Fruit fly (Drosophila melanogaster) whole organism, embryonic: ENCODE results near the gene Pmm2.

Experiments used
- Adf1 ChIP-seq: fragments of 200-800 bp; sonication (Bioruptor generic); IDR thresholded peaks from 2 replicates; pipeline ENCODE4 v1.3.6; 2022; ENCODE audit warnings: missing biosample characterization, missing genetic modification characterization
- Antp ChIP-seq: fragments of 200-800 bp; sonication (Bioruptor generic); optimal IDR thresholded peaks from 3 replicates; lab custom pipeline; 2016; ENCODE audit warnings: missing biosample characterization, missing genetic modification characterization
- Blimp-1 ChIP-seq: fragments of 200-800 bp; sonication (Bioruptor generic); optimal IDR thresholded peaks from 3 replicates; lab custom pipeline; 2018; ENCODE audit warnings: missing biosample characterization, missing genetic modification characterization, mild to moderate bottlenecking, moderate library complexity, missing genetic modification reagents
- CG10209 ChIP-seq: fragments of 200-800 bp; sonication (Bioruptor generic); optimal IDR thresholded peaks from 3 replicates; lab custom pipeline; 2017; ENCODE audit warnings: missing biosample characterization, mild to moderate bottlenecking, missing genetic modification characterization, missing genetic modification reagents
- CG13894 ChIP-seq: fragments of 200-800 bp; sonication (Bioruptor generic); optimal IDR thresholded peaks from 3 replicates; lab custom pipeline; 2018; ENCODE audit warnings: missing biosample characterization, mild to moderate bottlenecking, missing genetic modification characterization, moderate library complexity
- CG14014 ChIP-seq: fragments of 200-800 bp; sonication (Bioruptor generic); IDR thresholded peaks from 2 replicates; pipeline ENCODE4 v1.3.6; 2022; ENCODE audit warnings: missing biosample characterization, missing genetic modification characterization
- CG14860 ChIP-seq: fragments of 200-800 bp; sonication (Bioruptor generic); IDR thresholded peaks from 3 replicates; pipeline ENCODE4 v1.3.6; 2022; ENCODE audit warnings: missing biosample characterization, missing genetic modification characterization; ENCODE audit not compliant: partially characterized antibody
- CG15073 ChIP-seq: fragments of 200-800 bp; sonication (Bioruptor generic); optimal IDR thresholded peaks from 2 replicates; lab custom pipeline; 2016; ENCODE audit warnings: missing biosample characterization, missing genetic modification characterization
- CG1529 ChIP-seq: fragments of 200-800 bp; sonication (Bioruptor generic); optimal IDR thresholded peaks from 3 replicates; lab custom pipeline; 2018; ENCODE audit warnings: missing biosample characterization, missing genetic modification characterization
- CG16863 ChIP-seq: fragments of 200-800 bp; sonication (Bioruptor generic); optimal IDR thresholded peaks from 3 replicates; lab custom pipeline; 2016; ENCODE audit warnings: missing biosample characterization, missing genetic modification characterization
- CG17829 ChIP-seq: fragments of 200-800 bp; optimal IDR thresholded peaks from 2 replicates; lab custom pipeline; 2019; ENCODE audit warnings: missing biosample characterization, mild to moderate bottlenecking, missing genetic modification characterization, moderate library complexity
- CG1792 ChIP-seq: fragments of 200-800 bp; sonication (Bioruptor generic); optimal IDR thresholded peaks from 2 replicates; lab custom pipeline; 2016; ENCODE audit warnings: missing biosample characterization, missing genetic modification characterization
- CG3065 ChIP-seq: fragments of 200-800 bp; sonication (Bioruptor generic); optimal IDR thresholded peaks from 2 replicates; lab custom pipeline; 2016; ENCODE audit warnings: missing biosample characterization, missing genetic modification characterization
- CG31224 ChIP-seq: fragments of 200-800 bp; sonication (Bioruptor generic); IDR thresholded peaks from 2 replicates; pipeline ENCODE4 v1.3.6; 2022; ENCODE audit warnings: missing biosample characterization, missing genetic modification characterization
- CG31388 ChIP-seq: fragments of 200-800 bp; sonication (Bioruptor generic); optimal IDR thresholded peaks from 2 replicates; lab custom pipeline; 2016; ENCODE audit warnings: missing biosample characterization, missing genetic modification characterization
- CG34376 ChIP-seq: fragments of 200-800 bp; sonication (Bioruptor generic); optimal IDR thresholded peaks from 2 replicates; lab custom pipeline; 2018; ENCODE audit warnings: missing biosample characterization, mild to moderate bottlenecking, missing genetic modification characterization
- CG4854 ChIP-seq: fragments of 200-800 bp; sonication (Bioruptor generic); optimal IDR thresholded peaks from 2 replicates; lab custom pipeline; 2016; ENCODE audit warnings: missing biosample characterization, missing genetic modification characterization, inconsistent platforms
- CG5953 ChIP-seq: fragments of 200-800 bp; sonication (Bioruptor generic); IDR thresholded peaks from 2 replicates; pipeline ENCODE4 v1.3.6; 2022; ENCODE audit warnings: missing biosample characterization, missing genetic modification characterization
- CG6683 ChIP-seq: fragments of 200-800 bp; sonication (Bioruptor generic); optimal IDR thresholded peaks from 2 replicates; lab custom pipeline; 2017; ENCODE audit warnings: missing biosample characterization, mild to moderate bottlenecking, missing genetic modification characterization, missing genetic modification reagents
- CG6689 ChIP-seq: fragments of 200-800 bp; sonication (Bioruptor generic); IDR thresholded peaks from 2 replicates; pipeline ENCODE4 v1.3.6; 2022; ENCODE audit warnings: missing biosample characterization, missing genetic modification characterization
- CG7372 ChIP-seq: fragments of 200-800 bp; sonication (Bioruptor generic); IDR thresholded peaks from 2 replicates; pipeline ENCODE4 v1.3.6; 2022; ENCODE audit warnings: missing biosample characterization, missing genetic modification characterization
- CG9797 ChIP-seq: fragments of 200-800 bp; sonication (Bioruptor generic); optimal IDR thresholded peaks from 3 replicates; lab custom pipeline; 2018; ENCODE audit warnings: missing biosample characterization, mild to moderate bottlenecking, missing genetic modification characterization
- CG9817 ChIP-seq: fragments of 200-800 bp; sonication (Bioruptor generic); optimal IDR thresholded peaks from 2 replicates; lab custom pipeline; 2018; ENCODE audit warnings: missing biosample characterization, mild to moderate bottlenecking, missing genetic modification characterization, moderate library complexity
- Dad ChIP-seq: fragments of 200-800 bp; sonication (Bioruptor generic); optimal IDR thresholded peaks from 3 replicates; lab custom pipeline; 2016; ENCODE audit warnings: missing biosample characterization, missing genetic modification characterization
- Dbx ChIP-seq: fragments of 200-800 bp; sonication (Bioruptor generic); IDR thresholded peaks from 3 replicates; pipeline ENCODE4 v1.3.6; 2022; ENCODE audit warnings: missing biosample characterization, missing genetic modification characterization
- Drgx ChIP-seq: fragments of 200-800 bp; sonication (Bioruptor generic); IDR thresholded peaks from 2 replicates; pipeline ENCODE4 v1.3.6; 2022; ENCODE audit warnings: missing biosample characterization, missing genetic modification characterization
- E2f2 ChIP-seq: fragments of 200-800 bp; sonication (Bioruptor generic); IDR thresholded peaks from 2 replicates; pipeline ENCODE4 v1.3.6; 2022; ENCODE audit warnings: missing biosample characterization, missing genetic modification characterization
- ERR ChIP-seq: fragments of 200-800 bp; sonication (Bioruptor generic); optimal IDR thresholded peaks from 2 replicates; lab custom pipeline; 2016; ENCODE audit warnings: missing biosample characterization, missing genetic modification characterization
- HmgD ChIP-seq: fragments of 200-800 bp; sonication (Bioruptor generic); optimal IDR thresholded peaks from 3 replicates; lab custom pipeline; 2016; ENCODE audit warnings: missing biosample characterization, missing genetic modification characterization
- Hr51 ChIP-seq, 2 experiments: fragments of 200-800 bp; sonication (Bioruptor generic); optimal IDR thresholded peaks; 2 replicates in 1 of 2; 3 replicates in 1 of 2; lab custom pipeline; 2016 to 2018; ENCODE audit warnings: missing biosample characterization in 2 of 2, missing genetic modification characterization in 2 of 2, mild to moderate bottlenecking in 1 of 2, moderate library complexity in 1 of 2
- Mes4 ChIP-seq: fragments of 200-800 bp; sonication (Bioruptor generic); optimal IDR thresholded peaks from 2 replicates; lab custom pipeline; 2016; ENCODE audit warnings: missing biosample characterization, missing genetic modification characterization
- Myb ChIP-seq: fragments of 200-800 bp; sonication (Bioruptor generic); optimal IDR thresholded peaks from 2 replicates; lab custom pipeline; 2016; ENCODE audit warnings: missing biosample characterization, missing genetic modification characterization
- Nf-YC ChIP-seq: fragments of 200-800 bp; optimal IDR thresholded peaks from 3 replicates; lab custom pipeline; 2019; ENCODE audit warnings: missing biosample characterization, mild to moderate bottlenecking, missing genetic modification characterization, moderate library complexity
- Optix ChIP-seq: fragments of 200-800 bp; sonication (Bioruptor generic); IDR thresholded peaks from 3 replicates; pipeline ENCODE4 v1.3.6; 2022; ENCODE audit warnings: missing biosample characterization, missing genetic modification characterization
- Ravus ChIP-seq: fragments of 200-800 bp; sonication (Bioruptor generic); IDR thresholded peaks from 2 replicates; pipeline ENCODE4 v1.3.6; 2022; ENCODE audit warnings: missing biosample characterization, missing genetic modification characterization
- aop ChIP-seq: fragments of 200-800 bp; sonication (Bioruptor generic); IDR thresholded peaks from 2 replicates; pipeline ENCODE4 v1.3.6; 2022; ENCODE audit warnings: missing biosample characterization, missing genetic modification characterization
- ap ChIP-seq: fragments of 200-800 bp; sonication (Bioruptor generic); IDR thresholded peaks from 2 replicates; pipeline ENCODE4 v1.3.6; 2022; ENCODE audit warnings: missing biosample characterization, missing genetic modification characterization
- bcd ChIP-seq: fragments of 200-800 bp; sonication (Bioruptor generic); optimal IDR thresholded peaks from 2 replicates; lab custom pipeline; 2017; ENCODE audit warnings: missing biosample characterization, mild to moderate bottlenecking, missing genetic modification characterization
- cad ChIP-seq: fragments of >200 bp; optimal IDR thresholded peaks from 2 replicates; lab custom pipeline; 2017; ENCODE audit warnings: missing biosample characterization, missing genetic modification characterization
- cato ChIP-seq: fragments of 200-800 bp; sonication (Bioruptor generic); optimal IDR thresholded peaks from 2 replicates; lab custom pipeline; 2016; ENCODE audit warnings: missing biosample characterization, missing genetic modification characterization, borderline replicate concordance
- dmrt99B ChIP-seq: fragments of 200-800 bp; sonication (Bioruptor generic); optimal IDR thresholded peaks from 2 replicates; lab custom pipeline; 2018; ENCODE audit warnings: missing biosample characterization, mild to moderate bottlenecking, missing genetic modification characterization, moderate library complexity
- fd64A ChIP-seq: fragments of 200-800 bp; sonication (Bioruptor generic); optimal IDR thresholded peaks from 3 replicates; lab custom pipeline; 2018; ENCODE audit warnings: missing biosample characterization, mild to moderate bottlenecking, missing genetic modification characterization
- ftz-f1 ChIP-seq: fragments of 200-800 bp; sonication (Bioruptor generic); optimal IDR thresholded peaks from 2 replicates; lab custom pipeline; 2016; ENCODE audit warnings: missing biosample characterization, missing genetic modification characterization
- kay ChIP-seq: fragments of 200-800 bp; sonication (Bioruptor generic); optimal IDR thresholded peaks from 2 replicates; lab custom pipeline; 2016; ENCODE audit warnings: missing biosample characterization, missing genetic modification characterization
- prd ChIP-seq, 3 experiments: fragments of >200 bp in 2 of 3; fragments of 200-800 bp in 1 of 3; sonication (Bioruptor generic) in 1 of 3; optimal IDR thresholded peaks in 2 of 3; IDR thresholded peaks in 1 of 3; 2 replicates in 2 of 3; 3 replicates in 1 of 3; pipeline versions ENCODE4 v1.3.6 to Lab custom; 2017 to 2022; ENCODE audit warnings: missing biosample characterization in 1 of 3, missing genetic modification characterization in 1 of 3
- ro ChIP-seq: fragments of 200-800 bp; sonication (Bioruptor generic); IDR thresholded peaks from 2 replicates; pipeline ENCODE4 v1.3.6; 2022; ENCODE audit warnings: missing biosample characterization, missing genetic modification characterization
- run ChIP-seq: fragments of 200-800 bp; sonication (Bioruptor generic); optimal IDR thresholded peaks from 3 replicates; lab custom pipeline; 2018; ENCODE audit warnings: missing biosample characterization, mild to moderate bottlenecking, missing genetic modification characterization
- sima ChIP-seq: fragments of 200-800 bp; sonication (Bioruptor generic); optimal IDR thresholded peaks from 2 replicates; lab custom pipeline; 2016; ENCODE audit warnings: missing biosample characterization, missing genetic modification characterization
- slou ChIP-seq: fragments of 200-800 bp; sonication (Bioruptor generic); optimal IDR thresholded peaks from 3 replicates; lab custom pipeline; 2016; ENCODE audit warnings: missing biosample characterization, missing genetic modification characterization
- slp2 ChIP-seq: fragments of 200-800 bp; sonication (Bioruptor generic); optimal IDR thresholded peaks from 2 replicates; lab custom pipeline; 2016; ENCODE audit warnings: missing biosample characterization, missing genetic modification characterization
- tap ChIP-seq: fragments of 200-800 bp; optimal IDR thresholded peaks from 3 replicates; lab custom pipeline; 2019; ENCODE audit warnings: missing biosample characterization, mild to moderate bottlenecking, missing genetic modification characterization, moderate library complexity
- trh ChIP-seq: fragments of 200-800 bp; sonication (Bioruptor generic); optimal IDR thresholded peaks from 2 replicates; lab custom pipeline; 2016; ENCODE audit warnings: missing biosample characterization, missing genetic modification characterization

Gene Pmm2

dm6 chr3L:12484948-12485347 is 49.4 kb upstream of the Pmm2 start, which contains the start of gene CG10663 (continued):
- no peak for TF ChIP-seq CG1792 (GFP tag; lab: Kevin White, UChicago)
- no peak for TF ChIP-seq CG5953
- TF ChIP-seq kay (GFP tag; lab: Kevin White, UChicago) = no peak
- no peak for TF ChIP-seq cad (GFP tag; lab: Kevin White, UChicago)
- no peak for TF ChIP-seq CG17829 (tag; lab: Kevin White, UChicago)
- peak; percentile 45; the same call in 2 of the 3 replicates for TF ChIP-seq CG14860 (GFP tag; lab: Robert Waterston, UW)
- TF ChIP-seq CG7372 (GFP tag; lab: Robert Waterston, UW) = no peak
- peak; percentile 22 for TF ChIP-seq Antp
- no peak for TF ChIP-seq ro (GFP tag; lab: Robert Waterston, UW)
- peak; percentile 10 for TF ChIP-seq CG16863 (GFP tag; lab: Kevin White, UChicago)
- no peak for TF ChIP-seq CG9797
- TF ChIP-seq Nf-YC (tag; lab: Kevin White, UChicago) = no peak
- TF ChIP-seq CG4854 (GFP tag; lab: Kevin White, UChicago) = no peak
- TF ChIP-seq ERR (GFP tag; lab: Kevin White, UChicago) = no peak
- TF ChIP-seq E2f2 = peak; percentile 24; the same call in 1 of the 2 replicates
- TF ChIP-seq CG10209 = no peak
- TF ChIP-seq aop (GFP tag; lab: Robert Waterston, UW) = no peak
- no peak for TF ChIP-seq slou (GFP tag; lab: Kevin White, UChicago)
- TF ChIP-seq run (tag; lab: Kevin White, UChicago) = no peak
- TF ChIP-seq cato = no peak
- no peak for TF ChIP-seq prd (optimal IDR thresholded peaks at IDR 0.05; lab: Kevin White, UChicago)
- TF ChIP-seq prd (GFP tag; IDR thresholded peaks at IDR 0.05; lab: Robert Waterston, UW) = 0 out of 3 replicates have a peak, but pooled peaks have one; percentile 37
- TF ChIP-seq bcd (GFP tag; lab: Kevin White, UChicago) = no peak
- no peak for TF ChIP-seq CG15073 (GFP tag; lab: Kevin White, UChicago)
- peak; percentile 18 for TF ChIP-seq dmrt99B (tag; lab: Kevin White, UChicago)
- TF ChIP-seq CG13894 (tag; lab: Kevin White, UChicago) = no peak
- TF ChIP-seq ap (GFP tag; lab: Robert Waterston, UW) = no peak
- no peak for TF ChIP-seq CG31224 (GFP tag; lab: Robert Waterston, UW)
- peak; percentile 15; the same call in 1 of the 2 replicates for TF ChIP-seq Drgx
- no peak for TF ChIP-seq tap (tag; lab: Kevin White, UChicago)
- TF ChIP-seq Adf1 (GFP tag; lab: Robert Waterston, UW) = peak; percentile 52; the same call in 1 of the 2 replicates
- no peak for TF ChIP-seq trh
- TF ChIP-seq CG6689 (GFP tag; lab: Robert Waterston, UW) = peak; percentile 14; the same call in 1 of the 2 replicates
- TF ChIP-seq Ravus (GFP tag; lab: Robert Waterston, UW) = no peak
- TF ChIP-seq ftz-f1 (GFP tag; lab: Kevin White, UChicago) = no peak
- no peak for TF ChIP-seq fd64A
- 0 out of 3 replicates have a peak, but pooled peaks have one; percentile 43 for TF ChIP-seq Optix (GFP tag; lab: Robert Waterston, UW)
- TF ChIP-seq CG9817 (tag; lab: Kevin White, UChicago) = no peak
- no peak for TF ChIP-seq CG1529 (GFP tag; lab: Kevin White, UChicago)
- TF ChIP-seq CG34376 = no peak
- TF ChIP-seq CG14014 (GFP tag; lab: Robert Waterston, UW) = peak; percentile 32; the same call in 1 of the 2 replicates
- TF ChIP-seq Dad (GFP tag; lab: Kevin White, UChicago) = peak; percentile 5
- no peak for TF ChIP-seq CG3065 (GFP tag; lab: Kevin White, UChicago)
- no peak for TF ChIP-seq HmgD (GFP tag; lab: Kevin White, UChicago)
- TF ChIP-seq Blimp-1 = no peak
- no peak for TF ChIP-seq sima (GFP tag; lab: Kevin White, UChicago)
- no peak for TF ChIP-seq Mes4 (GFP tag; lab: Kevin White, UChicago)
- TF ChIP-seq Dbx = no peak
- no peak for TF ChIP-seq slp2
- TF ChIP-seq CG6683 (GFP tag; lab: Kevin White, UChicago) = no peak
- TF ChIP-seq CG31388 (GFP tag; lab: Kevin White, UChicago) = no peak
- no peak for TF ChIP-seq Hr51 (GFP tag; optimal IDR thresholded peaks at IDR 0.05; lab: Kevin White, UChicago)
- TF ChIP-seq Myb (GFP tag; lab: Kevin White, UChicago) = no peak
